Worm (Caenorhabditis elegans) whole organism, L4 larva: Measurements from ENCODE around the gene unc-16.

Experiments used
- F26F4.8 ChIP-seq: fragments of 200-800 bp; sonication (Bioruptor generic); conservative IDR thresholded peaks from 2 replicates; pipeline ENCODE4 v1.3.6; 2022; ENCODE audit warnings: missing genetic modification characterization, missing compliant biosample characterization
- Y48G9A.11 ChIP-seq: fragments of 200-800 bp; sonication (Bioruptor generic); IDR thresholded peaks from 2 replicates; pipeline ENCODE4 v1.3.6; 2022; ENCODE audit warnings: missing genetic modification reagents, missing genetic modification characterization, missing compliant biosample characterization
- ZK546.5 ChIP-seq, 2 experiments: sonication (generic microtip); optimal IDR thresholded peaks; 2 replicates each; lab custom pipeline; 2017; ENCODE audit warnings: missing biosample characterization in 2 of 2, missing genetic modification characterization in 2 of 2
- ceh-28 ChIP-seq: fragments of 150-350 bp; optimal IDR thresholded peaks from 2 replicates; lab custom pipeline; 2014; ENCODE audit warnings: missing biosample characterization, missing genetic modification reagents, missing genetic modification characterization
- ceh-32 ChIP-seq: sonication (generic microtip); optimal IDR thresholded peaks from 2 replicates; lab custom pipeline; 2016; ENCODE audit warnings: mild to moderate bottlenecking, missing genetic modification characterization, missing compliant biosample characterization; ENCODE audit not compliant: poor library complexity
- ceh-44 ChIP-seq: fragments of 200-800 bp; sonication (Bioruptor generic); IDR thresholded peaks from 2 replicates; pipeline ENCODE4 v1.3.6; 2022; ENCODE audit warnings: missing genetic modification reagents, missing genetic modification characterization, missing compliant biosample characterization
- ces-1 ChIP-seq: fragments of 150-350 bp; sonication (generic microtip); optimal IDR thresholded peaks from 4 replicates; lab custom pipeline; 2014; ENCODE audit warnings: missing biosample characterization, missing genetic modification reagents, missing genetic modification characterization
- daf-12 ChIP-seq: fragments of 150-350 bp; optimal IDR thresholded peaks from 2 replicates; lab custom pipeline; 2014; ENCODE audit warnings: missing biosample characterization, missing genetic modification reagents, missing genetic modification characterization
- daf-16 ChIP-seq, 3 experiments: sonication (generic microtip); optimal IDR thresholded peaks; 2 replicates each; lab custom pipeline; 2016 to 2017; ENCODE audit warnings: missing genetic modification characterization in 3 of 3, missing genetic modification reagents in 3 of 3, mild to moderate bottlenecking in 2 of 3, missing compliant biosample characterization in 2 of 3, missing biosample characterization in 1 of 3, moderate library complexity in 1 of 3
- dmd-8 ChIP-seq: fragments of 200-800 bp; sonication (Bioruptor generic); IDR thresholded peaks from 2 replicates; pipeline ENCODE4 v1.3.6; 2022; ENCODE audit warnings: missing genetic modification characterization, missing compliant biosample characterization
- dve-1 ChIP-seq: sonication (generic microtip); optimal IDR thresholded peaks from 2 replicates; lab custom pipeline; 2017; ENCODE audit warnings: antibody characterized with exemption, mild to moderate bottlenecking, missing genetic modification characterization, missing compliant biosample characterization; ENCODE audit not compliant: insufficient read depth
- egl-43 ChIP-seq: fragments of 200-800 bp; sonication (Bioruptor generic); IDR thresholded peaks from 2 replicates; pipeline ENCODE4 v1.3.6; 2022; ENCODE audit warnings: missing genetic modification reagents, missing genetic modification characterization, missing compliant biosample characterization
- fkh-10 ChIP-seq: fragments of 150-350 bp; optimal IDR thresholded peaks from 2 replicates; lab custom pipeline; 2014; ENCODE audit warnings: missing biosample characterization, missing genetic modification reagents, missing genetic modification characterization
- gei-8 ChIP-seq: fragments of 200-800 bp; sonication (Bioruptor generic); optimal IDR thresholded peaks from 2 replicates; lab custom pipeline; 2018; ENCODE audit warnings: mild to moderate bottlenecking, missing genetic modification characterization, missing compliant biosample characterization
- hlh-11 ChIP-seq: fragments of 200-800 bp; sonication (Bioruptor generic); optimal IDR thresholded peaks from 2 replicates; lab custom pipeline; 2018; ENCODE audit warnings: mild to moderate bottlenecking, missing genetic modification characterization, missing compliant biosample characterization
- hlh-30 ChIP-seq: sonication (generic microtip); optimal IDR thresholded peaks from 2 replicates; lab custom pipeline; 2017; ENCODE audit warnings: antibody characterized with exemption, mild to moderate bottlenecking, missing genetic modification characterization, missing compliant biosample characterization; ENCODE audit not compliant: insufficient read depth
- jun-1 ChIP-seq: fragments of 150-350 bp; optimal IDR thresholded peaks from 2 replicates; lab custom pipeline; 2014; ENCODE audit warnings: missing biosample characterization, missing genetic modification reagents, missing genetic modification characterization
- lin-1 ChIP-seq: fragments of 200-800 bp; sonication (Bioruptor generic); IDR thresholded peaks from 2 replicates; pipeline ENCODE4 v1.3.6; 2022; ENCODE audit warnings: missing genetic modification reagents, missing genetic modification characterization, missing compliant biosample characterization
- lir-3 ChIP-seq: sonication (generic microtip); optimal IDR thresholded peaks from 2 replicates; lab custom pipeline; 2016; ENCODE audit warnings: mild to moderate bottlenecking, missing genetic modification characterization, missing compliant biosample characterization
- lsy-2 ChIP-seq, 2 experiments: fragments of 150-350 bp in 1 of 2; sonication (generic microtip) in 1 of 2; optimal IDR thresholded peaks; 2 replicates each; lab custom pipeline; 2014 to 2017; ENCODE audit warnings: missing biosample characterization in 2 of 2, missing genetic modification characterization in 2 of 2
- mdl-1 ChIP-seq, 2 experiments: fragments of 150-350 bp in 1 of 2; sonication (generic microtip) in 1 of 2; optimal IDR thresholded peaks; 2 replicates each; lab custom pipeline; 2014 to 2017; ENCODE audit warnings: missing biosample characterization in 2 of 2, missing genetic modification characterization in 2 of 2
- mes-2 ChIP-seq: sonication (generic microtip); optimal IDR thresholded peaks from 2 replicates; lab custom pipeline; 2016; ENCODE audit warnings: missing genotype, mild to moderate bottlenecking, missing genetic modification characterization, missing compliant biosample characterization; ENCODE audit not compliant: poor library complexity, severe bottlenecking
- nhr-10 ChIP-seq: fragments of 150-350 bp; optimal IDR thresholded peaks from 2 replicates; lab custom pipeline; 2014; ENCODE audit warnings: missing biosample characterization, missing genetic modification characterization
- nhr-111 ChIP-seq: fragments of 200-800 bp; sonication (Bioruptor generic); optimal IDR thresholded peaks from 2 replicates; lab custom pipeline; 2018; ENCODE audit warnings: mild to moderate bottlenecking, missing genetic modification characterization, missing compliant biosample characterization
- nhr-28 ChIP-seq: fragments of 150-350 bp; optimal IDR thresholded peaks from 2 replicates; lab custom pipeline; 2014; ENCODE audit warnings: missing biosample characterization, missing genetic modification characterization
- nhr-41 ChIP-seq: fragments of 200-800 bp; sonication (Bioruptor generic); IDR thresholded peaks from 2 replicates; pipeline ENCODE4 v1.3.6; 2022; ENCODE audit warnings: missing genetic modification reagents, missing genetic modification characterization, missing compliant biosample characterization
- nhr-42 ChIP-seq: fragments of 200-800 bp; sonication (Bioruptor generic); IDR thresholded peaks from 2 replicates; pipeline ENCODE4 v1.3.6; 2022; ENCODE audit warnings: missing genetic modification characterization, missing compliant biosample characterization
- nhr-48 ChIP-seq: sonication (generic microtip); optimal IDR thresholded peaks from 2 replicates; lab custom pipeline; 2016; ENCODE audit warnings: mild to moderate bottlenecking, missing genetic modification characterization, missing compliant biosample characterization
- nhr-76 ChIP-seq: fragments of 150-350 bp; optimal IDR thresholded peaks from 2 replicates; lab custom pipeline; 2014; ENCODE audit warnings: missing biosample characterization, missing genetic modification characterization
- nhr-77 ChIP-seq: fragments of 150-350 bp; optimal IDR thresholded peaks from 2 replicates; lab custom pipeline; 2014; ENCODE audit warnings: missing biosample characterization, missing genetic modification characterization
- php-3 ChIP-seq: fragments of 200-800 bp; sonication (Bioruptor generic); IDR thresholded peaks from 2 replicates; pipeline ENCODE4 v1.3.6; 2022; ENCODE audit warnings: missing genetic modification reagents, missing genetic modification characterization, missing compliant biosample characterization
- pqm-1 ChIP-seq: sonication (generic microtip); optimal IDR thresholded peaks from 2 replicates; lab custom pipeline; 2017; ENCODE audit warnings: missing biosample characterization, missing genetic modification characterization
- rbr-2 ChIP-seq: sonication (generic microtip); optimal IDR thresholded peaks from 2 replicates; lab custom pipeline; 2016; ENCODE audit warnings: missing genotype, missing genetic modification characterization, missing compliant biosample characterization
- sdz-12 ChIP-seq: fragments of 200-800 bp; sonication (Bioruptor generic); optimal IDR thresholded peaks from 2 replicates; lab custom pipeline; 2018; ENCODE audit warnings: mild to moderate bottlenecking, missing genetic modification characterization, missing compliant biosample characterization
- skn-1 ChIP-seq: fragments of 150-350 bp; optimal IDR thresholded peaks from 2 replicates; lab custom pipeline; 2014; ENCODE audit warnings: missing biosample characterization, missing genetic modification characterization
- unc-130 ChIP-seq: sonication (generic microtip); optimal IDR thresholded peaks from 2 replicates; lab custom pipeline; 2016; ENCODE audit warnings: missing genetic modification reagents, missing genetic modification characterization, missing compliant biosample characterization
- zag-1 ChIP-seq: fragments of 150-350 bp; optimal IDR thresholded peaks from 2 replicates; lab custom pipeline; 2014; ENCODE audit warnings: missing biosample characterization, missing genetic modification characterization
- zfp-2 ChIP-seq: sonication (generic microtip); optimal IDR thresholded peaks from 2 replicates; lab custom pipeline; 2016; ENCODE audit warnings: mild to moderate bottlenecking, missing genetic modification characterization, missing compliant biosample characterization
- ztf-11 ChIP-seq: fragments of 150-350 bp; optimal IDR thresholded peaks from 2 replicates; lab custom pipeline; 2014; ENCODE audit warnings: missing biosample characterization, missing genetic modification characterization

The unc-16 gene

ce11 chrIII:9580039-9580891, 34.2 kb downstream of the unc-16 start, which contains the start of gene ced-7 (continued):
- TF ChIP-seq hlh-30 (peak; percentile 87), rbr-2 (tag; lab: Kevin White, UChicago) (no peak), ceh-44 (GFP tag; lab: Robert Waterston, UW) (no peak), ztf-11 (tag; lab: Kevin White, UChicago) (no peak), daf-12 (no peak), egl-43 (GFP tag; lab: Robert Waterston, UW) (no peak), gei-8 (GFP tag; lab: Kevin White, UChicago) (no peak), lir-3 (tag; lab: Kevin White, UChicago) (no peak), nhr-111 (GFP tag; lab: Kevin White, UChicago) (no peak), nhr-76 (no peak), ceh-32 (tag; lab: Kevin White, UChicago) (no peak)
- TF ChIP-seq, all 104 proteins: peak for 5

- TF ChIP-seq nhr-28 (peak; percentile 29), zfp-2 (no peak), php-3 (GFP tag; lab: Robert Waterston, UW) (peak; percentile 74), hlh-11 (peak; percentile 14), nhr-77 (tag; lab: Kevin White, UChicago) (peak; percentile 21), daf-16 (GFP tag; optimal IDR thresholded peaks at IDR 0.05; lab: Kevin White, UChicago) (no peak), daf-16 (tag; optimal IDR thresholded peaks at IDR 0.05; lab: Kevin White, UChicago) (peak; percentile 99), dve-1 (tag; lab: Kevin White, UChicago) (peak; percentile 75), pqm-1 (peak; percentile 4), nhr-42 (GFP tag; lab: Robert Waterston, UW) (no peak), Y48G9A.11 (GFP tag; lab: Robert Waterston, UW) (no peak), jun-1 (tag; lab: Kevin White, UChicago) (no peak), nhr-111 (GFP tag; lab: Kevin White, UChicago) (no peak), lin-1 (GFP tag; lab: Robert Waterston, UW) (no peak)
These were observed 36.2 kb downstream of the unc-16 start, which contains the start of gene C48B4.3 for ce11 chrIII:9582240-9582639. TSS of gene C48B4.3 (minus strand) at chrIII:9582388.

- TF ChIP-seq F26F4.8 = no peak
- no peak for TF ChIP-seq ceh-28 (tag; lab: Kevin White, UChicago)
- TF ChIP-seq dmd-8 = no peak
- no peak for TF ChIP-seq unc-130 (GFP tag; lab: Kevin White, UChicago)
- no peak for TF ChIP-seq sdz-12 (GFP tag; lab: Kevin White, UChicago)
- no peak for TF ChIP-seq nhr-76
- no peak for TF ChIP-seq nhr-41 (GFP tag; lab: Robert Waterston, UW)
- no peak for TF ChIP-seq mdl-1 (tag; optimal IDR thresholded peaks at IDR 0.05; lab: Kevin White, UChicago)
- no peak for TF ChIP-seq nhr-28
- TF ChIP-seq zag-1 (tag; lab: Kevin White, UChicago) = no peak
- TF ChIP-seq nhr-10 (tag; lab: Kevin White, UChicago) = no peak
These were observed 37.2 kb downstream of the unc-16 start for ce11 chrIII:9583224-9583623.

ce11 chrIII:9585314-9585713, 39.3 kb downstream of the unc-16 start:
- TF ChIP-seq lsy-2 (tag; optimal IDR thresholded peaks at IDR 0.05; lab: Kevin White, UChicago) (peak in 1 of 2 experiments; percentile 21), mes-2 (tag; lab: Kevin White, UChicago) (no peak), ZK546.5 (tag; optimal IDR thresholded peaks at IDR 0.05; lab: Kevin White, UChicago) (no peak), fkh-10 (peak; percentile 16), ces-1 (GFP tag; lab: Kevin White, UChicago) (peak; percentile 46), ceh-44 (GFP tag; lab: Robert Waterston, UW) (no peak), nhr-10 (tag; lab: Kevin White, UChicago) (no peak), nhr-48 (tag; lab: Kevin White, UChicago) (no peak), skn-1 (tag; lab: Kevin White, UChicago) (no peak)
